Fruit fly (Drosophila melanogaster): ENCODE data around the gene sofe.

sofe gene

dm6 chrX:10832369-10832768 lies 24.8 kb downstream of the sofe start (continued):
- TF ChIP-seq E2f1 (GFP tag; IDR thresholded peaks at IDR 0.05) (peak; percentile 64), lab (GFP tag; optimal IDR thresholded peaks at IDR 0.05) (peak; percentile 29), CG3726 (GFP tag; IDR thresholded peaks at IDR 0.05) (no peak), MTF-1 (GFP tag; optimal IDR thresholded peaks at IDR 0.05; ENCODE audit: borderline replicate concordance) (peak; percentile 17), Kr (GFP tag; optimal IDR thresholded peaks at IDR 0.05) (no peak), Gug (GFP tag; IDR thresholded peaks at IDR 0.05) (peak; percentile 64; the same call in 2 of the 4 replicates), Stat92E (GFP tag; optimal IDR thresholded peaks at IDR 0.05) (no peak), CG15073 (GFP tag; optimal IDR thresholded peaks at IDR 0.05) (no peak), Camta (GFP tag; optimal IDR thresholded peaks at IDR 0.05) (peak; percentile 17), CG16815 (GFP tag; optimal IDR thresholded peaks at IDR 0.05) (peak; percentile 42), Dp (GFP tag; optimal IDR thresholded peaks at IDR 0.05) (peak; percentile 13), lilli (GFP tag; optimal IDR thresholded peaks at IDR 0.05) (peak; percentile 69), zfh1 (GFP tag; IDR thresholded peaks at IDR 0.05) (peak; percentile 77; the same call in 2 of the 3 replicates), CG6254 (GFP tag; optimal IDR thresholded peaks at IDR 0.05) (no peak), Taf1 (GFP tag; IDR thresholded peaks at IDR 0.05) (no peak), Xrp1 (GFP tag; IDR thresholded peaks at IDR 0.05) (no peak), CG12219 (GFP tag; optimal IDR thresholded peaks at IDR 0.05) (peak; percentile 24), Side (GFP tag; optimal IDR thresholded peaks at IDR 0.05) (peak; percentile 55), CG10462 (GFP tag; optimal IDR thresholded peaks at IDR 0.05) (peak; percentile 22), sob (GFP tag; IDR thresholded peaks at IDR 0.05) (peak; percentile 68; the same call in 1 of the 2 replicates), sr (GFP tag; IDR thresholded peaks at IDR 0.05) (0 out of 3 replicates have a peak, but pooled peaks have one; percentile 8), CG9797 (GFP tag; optimal IDR thresholded peaks at IDR 0.05) (no peak), Tbp (GFP tag; optimal IDR thresholded peaks at IDR 0.05) (no peak), Usf (GFP tag; optimal IDR thresholded peaks at IDR 0.05) (peak; percentile 20), Xbp1 (GFP tag; optimal IDR thresholded peaks at IDR 0.05) (peak; percentile 86), CG10321 (GFP tag; IDR thresholded peaks at IDR 0.05) (no peak), CG12769 (tag; optimal IDR thresholded peaks at IDR 0.05) (no peak), GATAe (GFP tag; conservative IDR thresholded peaks at IDR 0.05) (no peak), kah (GFP tag; optimal IDR thresholded peaks at IDR 0.05) (no peak), ab (GFP tag; optimal IDR thresholded peaks at IDR 0.05) (no peak), gcm2 (GFP tag; optimal IDR thresholded peaks at IDR 0.05) (no peak), CG13296 (GFP tag; optimal IDR thresholded peaks at IDR 0.05) (peak; percentile 19), CG12659 (GFP tag; optimal IDR thresholded peaks at IDR 0.05) (peak; percentile 55), Atf-2 (GFP tag; optimal IDR thresholded peaks at IDR 0.05) (peak; percentile 21), emc (GFP tag; optimal IDR thresholded peaks at IDR 0.05) (peak; percentile 1), nerfin-1 (tag; optimal IDR thresholded peaks at IDR 0.05) (no peak), hbn (GFP tag; IDR thresholded peaks at IDR 0.05; ENCODE audit: partially characterized antibody) (no peak), odd (GFP tag; optimal IDR thresholded peaks at IDR 0.05) (no peak), pfk (GFP tag; optimal IDR thresholded peaks at IDR 0.05) (no peak), cwo (GFP tag; optimal IDR thresholded peaks at IDR 0.05) (no peak), tll (GFP tag; optimal IDR thresholded peaks at IDR 0.05) (no peak), Mad (GFP tag; optimal IDR thresholded peaks at IDR 0.05) (peak; percentile 50), Ada2b (GFP tag; IDR thresholded peaks at IDR 0.05) (no peak), Dek (tag; optimal IDR thresholded peaks at IDR 0.05) (peak; percentile 54), CG7372 (GFP tag; IDR thresholded peaks at IDR 0.05) (no peak; the same call in 1 of the 2 replicates), CG12942 (GFP tag; optimal IDR thresholded peaks at IDR 0.05) (peak; percentile 45), ttk (GFP tag; IDR thresholded peaks at IDR 0.05) (no peak), Jarid2 (GFP tag; optimal IDR thresholded peaks at IDR 0.05) (no peak)
